Fruit fly (Drosophila melanogaster) whole organism, embryonic: Measurements from ENCODE around the gene PolA1.
A peak's percentile ranks its signal among the peaks of the same experiment; 100 is the strongest.

Experiments
- Antp ChIP-seq: fragments of 200-800 bp; sonication (Bioruptor generic); optimal IDR thresholded peaks from 3 replicates; lab custom pipeline; 2016; ENCODE audit warnings: missing biosample characterization, missing genetic modification characterization
- Asciz ChIP-seq: fragments of 200-800 bp; sonication (Bioruptor generic); optimal IDR thresholded peaks from 2 replicates; lab custom pipeline; 2017; ENCODE audit warnings: missing biosample characterization, mild to moderate bottlenecking, missing genetic modification characterization, missing genetic modification reagents
- CG10147 ChIP-seq: fragments of 200-800 bp; sonication (Bioruptor generic); optimal IDR thresholded peaks from 2 replicates; lab custom pipeline; 2019; ENCODE audit warnings: missing biosample characterization, mild to moderate bottlenecking, missing genetic modification characterization, moderate library complexity
- CG10543 ChIP-seq: fragments of 200-800 bp; sonication (Bioruptor generic); optimal IDR thresholded peaks from 3 replicates; lab custom pipeline; 2017; ENCODE audit warnings: missing biosample characterization, mild to moderate bottlenecking, missing genetic modification characterization, moderate library complexity
- CG11085 ChIP-seq: fragments of 200-800 bp; sonication (Bioruptor generic); IDR thresholded peaks from 2 replicates; pipeline ENCODE4 v1.3.6; 2022; ENCODE audit warnings: missing biosample characterization, missing genetic modification characterization
- CG11695 ChIP-seq: fragments of 200-800 bp; sonication (Bioruptor generic); IDR thresholded peaks from 3 replicates; pipeline ENCODE4 v1.3.6; 2022; ENCODE audit warnings: missing biosample characterization, missing genetic modification characterization
- CG12391 ChIP-seq: fragments of 200-800 bp; sonication (Bioruptor generic); optimal IDR thresholded peaks from 3 replicates; lab custom pipeline; 2018; ENCODE audit warnings: missing biosample characterization, mild to moderate bottlenecking, missing genetic modification characterization, moderate library complexity
- CG13624 ChIP-seq: fragments of 200-800 bp; sonication (Bioruptor generic); optimal IDR thresholded peaks from 2 replicates; lab custom pipeline; 2016; ENCODE audit warnings: missing biosample characterization, missing genetic modification characterization
- CG1603 ChIP-seq: fragments of 200-800 bp; sonication (Bioruptor generic); optimal IDR thresholded peaks from 2 replicates; lab custom pipeline; 2019; ENCODE audit warnings: missing biosample characterization, mild to moderate bottlenecking, missing genetic modification characterization, moderate library complexity
- CG16863 ChIP-seq: fragments of 200-800 bp; sonication (Bioruptor generic); optimal IDR thresholded peaks from 3 replicates; lab custom pipeline; 2016; ENCODE audit warnings: missing biosample characterization, missing genetic modification characterization
- CG18262 ChIP-seq: fragments of 200-800 bp; optimal IDR thresholded peaks from 3 replicates; lab custom pipeline; 2019; ENCODE audit warnings: missing biosample characterization, mild to moderate bottlenecking, missing genetic modification characterization, moderate library complexity
- CG1832 ChIP-seq: fragments of 200-800 bp; sonication (Bioruptor generic); optimal IDR thresholded peaks from 2 replicates; lab custom pipeline; 2017; ENCODE audit warnings: missing biosample characterization, mild to moderate bottlenecking, missing genetic modification characterization, inconsistent platforms
- CG2889 ChIP-seq: fragments of 200-800 bp; sonication (Bioruptor generic); IDR thresholded peaks from 3 replicates; pipeline ENCODE4 v1.3.6; 2022; ENCODE audit warnings: missing biosample characterization, missing genetic modification characterization
- CG31388 ChIP-seq: fragments of 200-800 bp; sonication (Bioruptor generic); optimal IDR thresholded peaks from 2 replicates; lab custom pipeline; 2016; ENCODE audit warnings: missing biosample characterization, missing genetic modification characterization
- CG3407 ChIP-seq: fragments of 200-800 bp; sonication (Bioruptor generic); optimal IDR thresholded peaks from 2 replicates; lab custom pipeline; 2018; ENCODE audit warnings: missing biosample characterization, mild to moderate bottlenecking, missing genetic modification characterization
- CG3726 ChIP-seq: fragments of 200-800 bp; sonication (Bioruptor generic); IDR thresholded peaks from 3 replicates; pipeline ENCODE4, ENCODE4 v1.3.6; 2022; ENCODE audit warnings: missing biosample characterization, missing genetic modification characterization
- CG3847 ChIP-seq: fragments of 200-800 bp; sonication (Bioruptor generic); IDR thresholded peaks from 2 replicates; pipeline ENCODE4 v1.3.6; 2022; ENCODE audit warnings: missing biosample characterization, missing genetic modification characterization
- CG4404 ChIP-seq: fragments of 200-800 bp; sonication (Bioruptor generic); IDR thresholded peaks from 2 replicates; pipeline ENCODE4 v1.3.6; 2022; ENCODE audit warnings: missing biosample characterization, missing genetic modification characterization
- CG4424 ChIP-seq: fragments of 200-800 bp; sonication (Bioruptor generic); optimal IDR thresholded peaks from 3 replicates; lab custom pipeline; 2016; ENCODE audit warnings: missing biosample characterization, missing genetic modification characterization
- CG6175 ChIP-seq: fragments of 200-800 bp; sonication (Bioruptor generic); IDR thresholded peaks from 3 replicates; pipeline ENCODE4 v1.3.6; 2022; ENCODE audit warnings: missing biosample characterization, missing genetic modification characterization
- CG6254 ChIP-seq: fragments of 200-800 bp; sonication (Bioruptor generic); optimal IDR thresholded peaks from 3 replicates; lab custom pipeline; 2017; ENCODE audit warnings: mild to moderate bottlenecking, missing biosample characterization, missing genetic modification reagents, missing genetic modification characterization
- CG7745 ChIP-seq: fragments of 200-800 bp; sonication (Bioruptor generic); optimal IDR thresholded peaks from 2 replicates; lab custom pipeline; 2018; ENCODE audit warnings: missing biosample characterization, mild to moderate bottlenecking, missing genetic modification characterization, moderate library complexity
- CG7839 ChIP-seq: fragments of 200-800 bp; sonication (Bioruptor generic); optimal IDR thresholded peaks from 3 replicates; lab custom pipeline; 2018; ENCODE audit warnings: missing biosample characterization, mild to moderate bottlenecking, missing genetic modification characterization, moderate library complexity
- CG8478 ChIP-seq: fragments of >200 bp; optimal IDR thresholded peaks from 2 replicates; lab custom pipeline; 2018
- CG9797 ChIP-seq: fragments of 200-800 bp; sonication (Bioruptor generic); optimal IDR thresholded peaks from 3 replicates; lab custom pipeline; 2018; ENCODE audit warnings: missing biosample characterization, mild to moderate bottlenecking, missing genetic modification characterization
- CrebB ChIP-seq: fragments of 200-800 bp; sonication (Bioruptor generic); optimal IDR thresholded peaks from 3 replicates; lab custom pipeline; 2018; ENCODE audit warnings: missing biosample characterization, mild to moderate bottlenecking, missing genetic modification characterization
- Dfd ChIP-seq, 2 experiments: fragments of >200 bp; optimal IDR thresholded peaks; 2 replicates each; lab custom pipeline; 2017; ENCODE audit warnings: missing biosample characterization in 2 of 2, missing genetic modification characterization in 2 of 2
- E2f1 ChIP-seq: fragments of 200-800 bp; sonication (Bioruptor generic); IDR thresholded peaks from 2 replicates; pipeline ENCODE4 v1.3.6; 2022; ENCODE audit warnings: missing biosample characterization, missing genetic modification characterization
- Hey ChIP-seq: fragments of 200-800 bp; sonication (Bioruptor generic); optimal IDR thresholded peaks from 3 replicates; lab custom pipeline; 2018; ENCODE audit warnings: missing biosample characterization, mild to moderate bottlenecking, missing genetic modification characterization
- Hr39 ChIP-seq: fragments of >200 bp; optimal IDR thresholded peaks from 2 replicates; lab custom pipeline; 2017
- Kr ChIP-seq: fragments of 200-800 bp; sonication (Bioruptor generic); optimal IDR thresholded peaks from 2 replicates; lab custom pipeline; 2017; ENCODE audit warnings: missing biosample characterization, mild to moderate bottlenecking, missing genetic modification characterization
- Lhr ChIP-seq: fragments of 200-800 bp; sonication (Bioruptor generic); optimal IDR thresholded peaks from 3 replicates; lab custom pipeline; 2017; ENCODE audit warnings: mild to moderate bottlenecking, missing biosample characterization, missing genetic modification reagents, missing genetic modification characterization
- Mrtf ChIP-seq: fragments of 200-800 bp; sonication (Bioruptor generic); IDR thresholded peaks from 3 replicates; pipeline ENCODE4 v1.3.6; 2022; ENCODE audit warnings: missing biosample characterization, missing genetic modification characterization
- Ptx1 ChIP-seq: fragments of 200-800 bp; sonication (Bioruptor generic); IDR thresholded peaks from 2 replicates; pipeline ENCODE4 v1.3.6; 2022; ENCODE audit warnings: missing biosample characterization, missing genetic modification characterization
- Sox100B ChIP-seq: fragments of 200-800 bp; sonication (Bioruptor generic); optimal IDR thresholded peaks from 3 replicates; lab custom pipeline; 2018; ENCODE audit warnings: missing biosample characterization, mild to moderate bottlenecking, missing genetic modification characterization
- Ssrp ChIP-seq: fragments of 200-800 bp; sonication (Bioruptor generic); optimal IDR thresholded peaks from 2 replicates; lab custom pipeline; 2018; ENCODE audit warnings: missing biosample characterization, mild to moderate bottlenecking, missing genetic modification characterization, moderate library complexity
- ara ChIP-seq: fragments of 200-800 bp; sonication (Bioruptor generic); IDR thresholded peaks from 2 replicates; pipeline ENCODE4 v1.3.6; 2022; ENCODE audit warnings: missing biosample characterization, missing genetic modification characterization
- cato ChIP-seq: fragments of 200-800 bp; sonication (Bioruptor generic); optimal IDR thresholded peaks from 2 replicates; lab custom pipeline; 2016; ENCODE audit warnings: missing biosample characterization, missing genetic modification characterization, borderline replicate concordance
- crol ChIP-seq: fragments of 200-800 bp; sonication (Bioruptor generic); IDR thresholded peaks from 2 replicates; pipeline ENCODE4 v1.3.6; 2022; ENCODE audit warnings: missing biosample characterization, missing genetic modification characterization
- da ChIP-seq: fragments of 200-800 bp; sonication (Bioruptor generic); optimal IDR thresholded peaks from 2 replicates; lab custom pipeline; 2016; ENCODE audit warnings: missing biosample characterization, missing genetic modification characterization
- disco-r ChIP-seq: fragments of 200-800 bp; sonication (Bioruptor generic); optimal IDR thresholded peaks from 2 replicates; lab custom pipeline; 2016; ENCODE audit warnings: missing biosample characterization, missing genetic modification characterization
- dmrt11E ChIP-seq: fragments of 200-800 bp; sonication (Bioruptor generic); optimal IDR thresholded peaks from 3 replicates; lab custom pipeline; 2018; ENCODE audit warnings: missing biosample characterization, mild to moderate bottlenecking, missing genetic modification characterization, moderate library complexity
- esg ChIP-seq: fragments of 200-800 bp; sonication (Bioruptor generic); conservative IDR thresholded peaks from 2 replicates; pipeline ENCODE4 v1.3.6; 2022; ENCODE audit warnings: missing biosample characterization, missing genetic modification characterization
- eyg ChIP-seq: fragments of 200-800 bp; sonication (Bioruptor generic); optimal IDR thresholded peaks from 3 replicates; lab custom pipeline; 2016; ENCODE audit warnings: missing biosample characterization, missing genetic modification characterization
- gsb-n ChIP-seq: fragments of 200-800 bp; sonication (Bioruptor generic); optimal IDR thresholded peaks from 3 replicates; lab custom pipeline; 2018; ENCODE audit warnings: missing biosample characterization, mild to moderate bottlenecking, missing genetic modification characterization
- lov ChIP-seq, 2 experiments: fragments of 200-800 bp in 1 of 2; fragments of >200 bp in 1 of 2; sonication (Bioruptor generic) in 1 of 2; IDR thresholded peaks in 1 of 2; optimal IDR thresholded peaks in 1 of 2; 2 replicates in 1 of 2; 3 replicates in 1 of 2; pipeline versions ENCODE4 v1.3.6 to Lab custom; 2017 to 2022; ENCODE audit warnings: missing biosample characterization in 1 of 2, missing genetic modification characterization in 1 of 2
- org-1 ChIP-seq: fragments of 200-800 bp; sonication (Bioruptor generic); optimal IDR thresholded peaks from 2 replicates; lab custom pipeline; 2017; ENCODE audit warnings: missing biosample characterization, missing genetic modification characterization
- peb ChIP-seq: fragments of 200-800 bp; sonication (Bioruptor generic); IDR thresholded peaks from 2 replicates; pipeline ENCODE4 v1.3.6; 2022; ENCODE audit warnings: missing biosample characterization, missing genetic modification characterization
- seq ChIP-seq: fragments of 200-800 bp; sonication (Bioruptor generic); IDR thresholded peaks from 2 replicates; pipeline ENCODE4 v1.3.6; 2022; ENCODE audit warnings: missing biosample characterization, missing genetic modification characterization
- trh ChIP-seq: fragments of 200-800 bp; sonication (Bioruptor generic); optimal IDR thresholded peaks from 2 replicates; lab custom pipeline; 2016; ENCODE audit warnings: missing biosample characterization, missing genetic modification characterization
- vvl ChIP-seq: fragments of 200-800 bp; sonication (Bioruptor generic); IDR thresholded peaks from 2 replicates; pipeline ENCODE4 v1.3.6; 2022; ENCODE audit warnings: missing biosample characterization, missing genetic modification characterization
- wdn ChIP-seq: fragments of 200-800 bp; sonication (Bioruptor generic); IDR thresholded peaks from 2 replicates; pipeline ENCODE4 v1.3.6; 2022; ENCODE audit warnings: missing biosample characterization, missing genetic modification characterization
- zf30C ChIP-seq: fragments of 200-800 bp; sonication (Bioruptor generic); optimal IDR thresholded peaks from 3 replicates; lab custom pipeline; 2018; ENCODE audit warnings: missing biosample characterization, mild to moderate bottlenecking, missing genetic modification characterization

PolA1 gene

dm6 chr3R:21698895-21699300, 27.3 kb upstream of the PolA1 start:
- TF ChIP-seq Asciz (GFP tag; lab: Kevin White, UChicago) = peak; percentile 42
- TF ChIP-seq CG10147 (GFP tag; lab: Kevin White, UChicago) = no peak
- peak; percentile 28 for TF ChIP-seq CG18262
- peak; percentile 10 for TF ChIP-seq CG1603
- no peak for TF ChIP-seq CrebB (tag; lab: Kevin White, UChicago)
- peak; percentile 16 for TF ChIP-seq CG4424 (GFP tag; lab: Kevin White, UChicago)
- no peak for TF ChIP-seq CG2889 (GFP tag; lab: Robert Waterston, UW)
- TF ChIP-seq disco-r (GFP tag; lab: Kevin White, UChicago) = no peak
- peak; percentile 56 for TF ChIP-seq CG7839 (tag; lab: Kevin White, UChicago)
- no peak for TF ChIP-seq trh (GFP tag; lab: Kevin White, UChicago)
- no peak for TF ChIP-seq CG8478 (lab: Kevin White, UChicago)
- no peak for TF ChIP-seq CG10543 (GFP tag; lab: Kevin White, UChicago)
- TF ChIP-seq Dfd (GFP tag; optimal IDR thresholded peaks at IDR 0.05; lab: Kevin White, UChicago) = no peak
- TF ChIP-seq peb = no peak
- TF ChIP-seq CG1832 (GFP tag; lab: Kevin White, UChicago) = no peak
- TF ChIP-seq esg (GFP tag; lab: Robert Waterston, UW) = peak; percentile 24; the same call in 1 of the 2 replicates
- peak; percentile 6 for TF ChIP-seq org-1 (GFP tag; lab: Kevin White, UChicago)
- TF ChIP-seq CG6254 (GFP tag; lab: Kevin White, UChicago) = no peak
- TF ChIP-seq Antp (GFP tag; lab: Kevin White, UChicago) = no peak
- no peak for TF ChIP-seq CG3726 (GFP tag; lab: Robert Waterston, UW)
- TF ChIP-seq crol (GFP tag; lab: Robert Waterston, UW) = no peak
- TF ChIP-seq CG12391 (tag; lab: Kevin White, UChicago) = peak; percentile 40
- TF ChIP-seq seq = no peak
- TF ChIP-seq Hey (tag; lab: Kevin White, UChicago) = no peak
- TF ChIP-seq Kr (GFP tag; lab: Kevin White, UChicago) = no peak
- TF ChIP-seq Sox100B = peak; percentile 57
- no peak for TF ChIP-seq wdn (GFP tag; lab: Robert Waterston, UW)
- no peak for TF ChIP-seq da
- no peak for TF ChIP-seq eyg (GFP tag; lab: Kevin White, UChicago)
- TF ChIP-seq gsb-n = no peak
- TF ChIP-seq Ssrp (tag; lab: Kevin White, UChicago) = peak; percentile 17
- TF ChIP-seq CG9797 (GFP tag; lab: Kevin White, UChicago) = no peak
- no peak for TF ChIP-seq CG31388 (GFP tag; lab: Kevin White, UChicago)
- TF ChIP-seq Ptx1 (GFP tag; lab: Robert Waterston, UW) = peak; percentile 38; the same call in 1 of the 2 replicates
- TF ChIP-seq zf30C (GFP tag; lab: Kevin White, UChicago) = no peak
- no peak for TF ChIP-seq cato
- TF ChIP-seq CG3847 (GFP tag; lab: Robert Waterston, UW) = no peak
- TF ChIP-seq ara (GFP tag; lab: Robert Waterston, UW) = no peak
- TF ChIP-seq CG13624 = no peak
- TF ChIP-seq lov (optimal IDR thresholded peaks at IDR 0.05; lab: Kevin White, UChicago) = no peak
- TF ChIP-seq lov (GFP tag; IDR thresholded peaks at IDR 0.05; lab: Robert Waterston, UW) = no peak
- TF ChIP-seq CG16863 = no peak
- TF ChIP-seq Hr39 = no peak
- no peak for TF ChIP-seq E2f1 (GFP tag; lab: Robert Waterston, UW)
- TF ChIP-seq CG4404 (GFP tag; lab: Robert Waterston, UW) = no peak
- no peak for TF ChIP-seq dmrt11E (tag; lab: Kevin White, UChicago)
- TF ChIP-seq CG11085 (GFP tag; lab: Robert Waterston, UW) = no peak
- TF ChIP-seq CG11695 = no peak
- TF ChIP-seq Mrtf = no peak
- TF ChIP-seq vvl = 0 out of 2 replicates have a peak, but pooled peaks have one; percentile 18
- no peak for TF ChIP-seq CG6175 (GFP tag; lab: Robert Waterston, UW)
- TF ChIP-seq Lhr (GFP tag; lab: Kevin White, UChicago) = no peak
- no peak for TF ChIP-seq CG3407 (GFP tag; lab: Kevin White, UChicago)
- TF ChIP-seq CG7745 (tag; lab: Kevin White, UChicago) = no peak
